Worm (Caenorhabditis elegans): ENCODE results near the gene sgt-1.

- TF ChIP-seq ama-1 (optimal IDR thresholded peaks at IDR 0.05) (no peak), ama-1 (GFP tag; optimal IDR thresholded peaks at IDR 0.05) (no peak), K12H6.12 (tag; optimal IDR thresholded peaks at IDR 0.05) (no peak), nhr-179 (tag; optimal IDR thresholded peaks at IDR 0.05) (no peak)
Measured at ce11 chrII:4915572-4915971, 12.0 kb upstream of the sgt-1 start.
